Fruit fly (Drosophila melanogaster): ENCODE results near the gene larp.

Gene larp

DNA sequence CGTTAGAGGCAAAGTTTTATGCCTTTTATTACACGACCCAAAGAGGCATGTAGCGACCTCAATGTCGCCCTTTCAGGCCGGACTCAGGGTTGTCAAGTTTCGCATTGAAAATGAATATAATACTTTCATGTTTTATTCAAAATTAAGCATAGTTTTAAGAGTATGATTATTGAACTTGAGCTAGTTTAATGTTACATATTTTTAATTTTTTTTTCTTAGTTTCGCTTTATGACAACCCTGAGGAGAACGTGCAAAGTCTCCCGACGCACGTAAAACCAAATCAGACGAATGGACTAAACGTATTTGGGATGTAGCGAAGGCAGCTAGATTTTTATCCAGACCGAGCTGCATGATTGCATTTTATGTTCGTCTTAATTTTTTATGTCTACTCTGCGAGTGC, 30.3 kb downstream of the larp start (continued):
- TF ChIP-seq Hmr (GFP tag; optimal IDR thresholded peaks at IDR 0.05): no peak
- peak; percentile 0 for TF ChIP-seq az2 (GFP tag; optimal IDR thresholded peaks at IDR 0.05)
- TF ChIP-seq sens (GFP tag): peak; percentile 77
- TF ChIP-seq row (GFP tag; IDR thresholded peaks at IDR 0.05): peak; percentile 28; the same call in 1 of the 3 replicates
- TF ChIP-seq dysf (GFP tag; IDR thresholded peaks at IDR 0.05): peak; percentile 16; the same call in 1 of the 3 replicates
- no peak for TF ChIP-seq CG3726 (GFP tag; IDR thresholded peaks at IDR 0.05)
- TF ChIP-seq CG10543 (GFP tag; optimal IDR thresholded peaks at IDR 0.05): no peak
- TF ChIP-seq Awh (GFP tag; IDR thresholded peaks at IDR 0.05): no peak
- TF ChIP-seq CG1233 (GFP tag; optimal IDR thresholded peaks at IDR 0.05): no peak
- no peak for TF ChIP-seq otp (GFP tag; IDR thresholded peaks at IDR 0.05)
- TF ChIP-seq ap (GFP tag; IDR thresholded peaks at IDR 0.05): 0 out of 2 replicates have a peak, but pooled peaks have one; percentile 18
- peak in 1 of 2 experiments; percentile 24 for TF ChIP-seq Hr51 (GFP tag; optimal IDR thresholded peaks at IDR 0.05)
- 0 out of 2 replicates have a peak, but pooled peaks have one; percentile 14 for TF ChIP-seq CG17328 (GFP tag; IDR thresholded peaks at IDR 0.05)
- no peak for TF ChIP-seq hth (optimal IDR thresholded peaks at IDR 0.05)
- TF ChIP-seq CG2129 (GFP tag; IDR thresholded peaks at IDR 0.05; ENCODE audit: partially characterized antibody): no peak
- peak; percentile 21 for TF ChIP-seq CG30403 (GFP tag; optimal IDR thresholded peaks at IDR 0.05)
- no peak for TF ChIP-seq schlank (tag; optimal IDR thresholded peaks at IDR 0.05)
- no peak for TF ChIP-seq cwo (GFP tag; optimal IDR thresholded peaks at IDR 0.05)
- no peak for TF ChIP-seq Dfd (GFP tag; optimal IDR thresholded peaks at IDR 0.05)
- TF ChIP-seq sc (optimal IDR thresholded peaks at IDR 0.05): no peak
- no peak for TF ChIP-seq sc (GFP tag; optimal IDR thresholded peaks at IDR 0.05)
- peak; percentile 86 for TF ChIP-seq Ets65A (GFP tag)
- no peak for TF ChIP-seq Side (GFP tag; optimal IDR thresholded peaks at IDR 0.05)
- TF ChIP-seq CG18599 (GFP tag; optimal IDR thresholded peaks at IDR 0.05): peak; percentile 44
- TF ChIP-seq lab (GFP tag; optimal IDR thresholded peaks at IDR 0.05): peak; percentile 17
- no peak for TF ChIP-seq Mrtf (GFP tag; IDR thresholded peaks at IDR 0.05)
- TF ChIP-seq gem (tag; optimal IDR thresholded peaks at IDR 0.05): peak; percentile 51
- TF ChIP-seq prd (optimal IDR thresholded peaks at IDR 0.05): no peak
- TF ChIP-seq prd (GFP tag; IDR thresholded peaks at IDR 0.05): peak; percentile 32; the same call in 2 of the 3 replicates
- TF ChIP-seq nerfin-1 (tag; optimal IDR thresholded peaks at IDR 0.05): no peak
- peak; percentile 14 for TF ChIP-seq PHDP (tag; optimal IDR thresholded peaks at IDR 0.05)
- no peak for TF ChIP-seq CG15601 (tag; optimal IDR thresholded peaks at IDR 0.05)
- TF ChIP-seq CG11504 (tag; optimal IDR thresholded peaks at IDR 0.05): peak; percentile 41
- no peak for TF ChIP-seq disco-r (GFP tag; optimal IDR thresholded peaks at IDR 0.05)
- TF ChIP-seq da (GFP tag; optimal IDR thresholded peaks at IDR 0.05): no peak
- TF ChIP-seq CG14667 (GFP tag; IDR thresholded peaks at IDR 0.05): no peak
- no peak for TF ChIP-seq CG12942 (GFP tag; optimal IDR thresholded peaks at IDR 0.05)
- TF ChIP-seq CG31441 (GFP tag; IDR thresholded peaks at IDR 0.05): 0 out of 2 replicates have a peak, but pooled peaks have one; percentile 21
- peak; percentile 38 for TF ChIP-seq Abd-B (GFP tag; optimal IDR thresholded peaks at IDR 0.05)
- TF ChIP-seq CG12236 (GFP tag; optimal IDR thresholded peaks at IDR 0.05): no peak
- TF ChIP-seq CG4404 (GFP tag; IDR thresholded peaks at IDR 0.05): no peak
- peak; percentile 66 for TF ChIP-seq Med (GFP tag)
- TF ChIP-seq CG2712 (tag; optimal IDR thresholded peaks at IDR 0.05): no peak
- no peak for TF ChIP-seq Fer3 (tag; optimal IDR thresholded peaks at IDR 0.05)
- no peak for TF ChIP-seq CG11695 (GFP tag; IDR thresholded peaks at IDR 0.05)
- TF ChIP-seq CG3163 (GFP tag; optimal IDR thresholded peaks at IDR 0.05): no peak
- TF ChIP-seq Sox102F (GFP tag; optimal IDR thresholded peaks at IDR 0.05): peak; percentile 41
- TF ChIP-seq kni (GFP tag; optimal IDR thresholded peaks at IDR 0.05): no peak
- TF ChIP-seq CG17359 (tag; optimal IDR thresholded peaks at IDR 0.05): peak; percentile 30
- no peak for TF ChIP-seq Kr (GFP tag; optimal IDR thresholded peaks at IDR 0.05)
- peak; percentile 31; the same call in 1 of the 2 replicates for TF ChIP-seq Nf-YA (GFP tag; IDR thresholded peaks at IDR 0.05)
- no peak for TF ChIP-seq sug (tag; optimal IDR thresholded peaks at IDR 0.05)

All from whole organism, embryonic.